Fruit fly (Drosophila melanogaster): ENCODE results near the gene DCX-EMAP.

Gene DCX-EMAP

dm6 chr3L:14979332-14979731 lies 75.7 kb downstream of the DCX-EMAP start, which contains the start of gene CG3349:
CG3349 (plus strand) TSS chr3L:14979620.
- no peak for TF ChIP-seq CG17801 (GFP tag; optimal IDR thresholded peaks at IDR 0.05; ENCODE audit: partially characterized antibody)

DNA sequence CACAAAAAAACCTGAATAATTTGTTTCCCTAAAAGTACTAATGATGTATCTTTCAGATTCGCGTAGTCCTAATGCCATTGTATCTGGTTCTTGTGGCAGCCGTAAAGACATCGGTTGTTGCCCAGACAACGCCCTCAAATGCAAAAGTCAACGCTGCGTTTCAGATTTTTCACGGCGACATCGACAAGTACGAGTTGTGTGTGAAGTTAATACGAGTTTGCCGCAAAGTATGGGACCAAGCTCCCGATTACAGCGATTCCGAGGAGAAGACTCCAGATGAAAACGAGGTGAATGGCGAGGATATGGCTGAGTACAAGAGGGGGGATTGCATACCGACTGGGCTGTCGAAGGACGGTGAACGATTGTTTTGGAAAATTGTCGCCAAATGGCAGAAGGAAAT lies 76.4 kb downstream of the DCX-EMAP start:
- no peak for TF ChIP-seq CG17801 (GFP tag; optimal IDR thresholded peaks at IDR 0.05; ENCODE audit: partially characterized antibody)

DNA sequence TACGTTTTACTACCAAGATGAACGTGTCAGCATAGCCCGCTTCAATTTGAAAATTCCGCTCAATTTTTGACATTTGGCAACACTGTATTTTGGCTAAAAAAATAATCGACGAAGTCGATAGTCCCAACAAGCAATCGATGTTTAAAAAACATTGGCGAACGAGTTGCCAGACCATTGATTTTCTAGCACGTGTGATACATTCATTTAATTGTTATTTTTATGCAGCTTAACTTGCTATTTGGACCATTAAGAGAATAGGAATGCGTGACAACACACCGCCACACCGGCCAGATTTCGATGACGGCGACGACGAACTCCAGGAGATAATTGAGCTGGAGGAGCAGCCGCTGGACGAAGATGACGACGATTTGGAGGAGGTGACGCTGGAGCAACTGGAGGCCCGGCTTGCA lies 79.1 kb downstream of the DCX-EMAP start, which contains the start of gene CG5114:
TSS of gene CG5114 (plus strand) at position 161 of the 410 bp plus-strand sequence.
- peak; percentile 29 for TF ChIP-seq CG17801 (GFP tag; optimal IDR thresholded peaks at IDR 0.05; ENCODE audit: partially characterized antibody)

DNA sequence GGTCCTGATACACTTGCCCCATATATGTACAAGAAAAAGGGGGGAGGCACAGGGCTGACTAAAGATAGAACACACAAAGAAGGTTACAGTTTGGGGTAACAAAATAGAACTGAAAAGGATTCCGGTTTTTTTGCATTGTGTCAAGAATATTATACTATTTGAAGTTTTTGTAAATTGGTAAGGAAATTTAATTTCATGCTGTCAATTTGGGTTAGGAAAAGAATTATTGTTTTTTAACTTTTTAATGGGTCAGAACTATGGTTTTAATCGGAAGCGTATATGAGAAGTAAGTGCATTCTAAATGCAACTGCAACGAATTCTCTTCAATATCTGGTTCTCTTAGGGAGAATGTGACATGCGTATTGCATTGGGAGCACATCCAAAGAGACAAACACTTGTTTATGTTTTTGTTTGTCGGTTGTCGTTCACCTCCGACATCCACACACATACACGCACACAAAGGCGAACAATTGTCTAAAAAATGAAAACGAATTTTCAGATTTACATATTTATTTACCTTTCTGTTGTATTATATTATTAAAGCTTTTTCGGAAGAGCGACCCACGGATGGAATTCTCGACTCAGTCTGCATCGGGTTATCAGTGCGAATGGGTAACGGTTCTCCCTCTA lies 81.0 kb downstream of the DCX-EMAP start, which contains the start of gene mnd:
TSS of gene mnd (plus strand) at position 580 of the 630 bp plus-strand sequence.
- no peak for TF ChIP-seq CG17801 (GFP tag; optimal IDR thresholded peaks at IDR 0.05; ENCODE audit: partially characterized antibody)

dm6 chr3L:14986340-14986916 lies 82.8 kb downstream of the DCX-EMAP start:
- no peak for TF ChIP-seq CG17801 (GFP tag; optimal IDR thresholded peaks at IDR 0.05; ENCODE audit: partially characterized antibody)

dm6 chr3L:14986984-14987896 lies 83.6 kb downstream of the DCX-EMAP start:
- TF ChIP-seq CG17801 (GFP tag; optimal IDR thresholded peaks at IDR 0.05; ENCODE audit: partially characterized antibody): no peak

dm6 chr3L:14988231-14988630 lies 84.6 kb downstream of the DCX-EMAP start:
- TF ChIP-seq CG17801 (GFP tag; optimal IDR thresholded peaks at IDR 0.05; ENCODE audit: partially characterized antibody): no peak

DNA sequence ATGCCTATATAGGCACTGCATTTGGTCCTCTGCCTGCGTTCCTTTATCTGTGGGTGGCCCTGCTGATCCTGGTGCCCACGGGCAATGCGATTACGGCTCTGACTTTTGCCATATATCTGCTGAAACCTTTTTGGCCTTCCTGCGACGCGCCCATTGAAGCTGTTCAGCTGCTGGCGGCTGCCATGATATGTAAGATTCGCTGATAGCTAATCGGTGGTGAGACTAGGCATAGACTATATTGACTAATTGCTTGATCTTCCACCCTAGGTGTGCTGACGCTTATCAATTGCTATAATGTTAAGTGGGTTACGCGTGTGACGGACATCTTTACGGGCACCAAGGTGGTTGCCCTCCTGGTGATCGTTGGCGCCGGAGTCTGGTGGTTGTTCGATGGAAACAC lies 86.3 kb downstream of the DCX-EMAP start:
- no peak for TF ChIP-seq CG17801 (GFP tag; optimal IDR thresholded peaks at IDR 0.05; ENCODE audit: partially characterized antibody)

- no peak for TF ChIP-seq CG17801 (GFP tag; optimal IDR thresholded peaks at IDR 0.05; ENCODE audit: partially characterized antibody)
Measured at dm6 chr3L:14992025-14992424, 88.4 kb downstream of the DCX-EMAP start, which contains the start of gene Zip71B. Zip71B (plus strand) TSS chr3L:14992289.
